Fruit fly (Drosophila melanogaster) whole organism, embryonic: ENCODE measurements around the gene CG32192.

Experiments
- CG12299 ChIP-seq: fragments of 200-800 bp; sonication (Bioruptor generic); optimal IDR thresholded peaks from 2 replicates; lab custom pipeline; 2018; ENCODE audit warnings: missing biosample characterization, mild to moderate bottlenecking, missing genetic modification characterization
- CG12769 ChIP-seq: fragments of 200-800 bp; sonication (Bioruptor generic); optimal IDR thresholded peaks from 2 replicates; lab custom pipeline; 2019; ENCODE audit warnings: missing biosample characterization, mild to moderate bottlenecking, missing genetic modification characterization, moderate library complexity
- CG13287 ChIP-seq: fragments of 200-800 bp; sonication (Bioruptor generic); IDR thresholded peaks from 2 replicates; pipeline ENCODE4 v1.3.6; 2022; ENCODE audit warnings: missing biosample characterization, missing genetic modification characterization; ENCODE audit not compliant: partially characterized antibody
- CG15011 ChIP-seq: fragments of 200-800 bp; sonication (Bioruptor generic); optimal IDR thresholded peaks from 3 replicates; lab custom pipeline; 2018; ENCODE audit warnings: missing biosample characterization, mild to moderate bottlenecking, missing genetic modification characterization
- CG1602 ChIP-seq: fragments of 200-800 bp; sonication (Bioruptor generic); optimal IDR thresholded peaks from 3 replicates; lab custom pipeline; 2016; ENCODE audit warnings: missing biosample characterization, missing genetic modification characterization
- CG17186 ChIP-seq: fragments of 200-800 bp; sonication (Bioruptor generic); optimal IDR thresholded peaks from 3 replicates; lab custom pipeline; 2017; ENCODE audit warnings: missing biosample characterization, missing genetic modification reagents, missing genetic modification characterization
- CG1832 ChIP-seq: fragments of 200-800 bp; sonication (Bioruptor generic); optimal IDR thresholded peaks from 2 replicates; lab custom pipeline; 2017; ENCODE audit warnings: missing biosample characterization, mild to moderate bottlenecking, missing genetic modification characterization, inconsistent platforms
- CG18599 ChIP-seq: fragments of 200-800 bp; sonication (Bioruptor generic); optimal IDR thresholded peaks from 3 replicates; lab custom pipeline; 2017; ENCODE audit warnings: missing biosample characterization, missing genetic modification characterization, mild to moderate bottlenecking, moderate library complexity, missing genetic modification reagents
- CG2120 ChIP-seq: fragments of 200-800 bp; sonication (Bioruptor generic); optimal IDR thresholded peaks from 3 replicates; lab custom pipeline; 2016; ENCODE audit warnings: missing biosample characterization, missing genetic modification characterization
- CG2678 ChIP-seq: fragments of 200-800 bp; sonication (Bioruptor generic); optimal IDR thresholded peaks from 3 replicates; lab custom pipeline; 2019; ENCODE audit warnings: missing biosample characterization, mild to moderate bottlenecking, missing genetic modification characterization, moderate library complexity
- CG2875 ChIP-seq: fragments of 200-800 bp; sonication (Bioruptor generic); optimal IDR thresholded peaks from 2 replicates; lab custom pipeline; 2017; ENCODE audit warnings: missing biosample characterization, mild to moderate bottlenecking, missing genetic modification characterization, missing genetic modification reagents
- CG32772 ChIP-seq: fragments of 200-800 bp; sonication (Bioruptor generic); IDR thresholded peaks from 2 replicates; pipeline ENCODE4 v1.3.6; 2022; ENCODE audit warnings: missing biosample characterization, missing genetic modification characterization
- CG42726 ChIP-seq: fragments of 200-800 bp; sonication (Bioruptor generic); IDR thresholded peaks from 2 replicates; pipeline ENCODE4 v1.3.6; 2022; ENCODE audit warnings: missing biosample characterization, missing genetic modification characterization; ENCODE audit not compliant: partially characterized antibody
- CG5953 ChIP-seq: fragments of 200-800 bp; sonication (Bioruptor generic); IDR thresholded peaks from 2 replicates; pipeline ENCODE4 v1.3.6; 2022; ENCODE audit warnings: missing biosample characterization, missing genetic modification characterization
- CG6689 ChIP-seq: fragments of 200-800 bp; sonication (Bioruptor generic); IDR thresholded peaks from 2 replicates; pipeline ENCODE4 v1.3.6; 2022; ENCODE audit warnings: missing biosample characterization, missing genetic modification characterization
- CG7372 ChIP-seq: fragments of 200-800 bp; sonication (Bioruptor generic); IDR thresholded peaks from 2 replicates; pipeline ENCODE4 v1.3.6; 2022; ENCODE audit warnings: missing biosample characterization, missing genetic modification characterization
- CG8290 ChIP-seq, 3 experiments: fragments of 200-800 bp; sonication (Bioruptor generic); optimal IDR thresholded peaks; 2 replicates each; lab custom pipeline; 2016 to 2019; ENCODE audit warnings: missing biosample characterization in 3 of 3, missing genetic modification characterization in 3 of 3, mild to moderate bottlenecking in 2 of 3, moderate library complexity in 1 of 3
- CG9215 ChIP-seq: fragments of 200-800 bp; sonication (Bioruptor generic); IDR thresholded peaks from 2 replicates; pipeline ENCODE4 v1.3.6; 2022; ENCODE audit warnings: missing biosample characterization, missing genetic modification characterization
- D ChIP-seq, 2 experiments: fragments of 200-800 bp in 1 of 2; fragments of >200 bp in 1 of 2; sonication (Bioruptor generic) in 1 of 2; optimal IDR thresholded peaks; 2 replicates in 1 of 2; 3 replicates in 1 of 2; lab custom pipeline; 2017; ENCODE audit warnings: mild to moderate bottlenecking in 1 of 2, missing biosample characterization in 1 of 2, missing genetic modification characterization in 1 of 2, missing genetic modification reagents in 1 of 2
- Eip74EF ChIP-seq, 2 experiments: fragments of 200-800 bp in 1 of 2; fragments of >200 bp in 1 of 2; sonication (Bioruptor generic) in 1 of 2; optimal IDR thresholded peaks; 2 replicates each; lab custom pipeline; 2017 to 2019; ENCODE audit warnings: missing biosample characterization in 2 of 2, missing genetic modification characterization in 2 of 2, mild to moderate bottlenecking in 1 of 2, moderate library complexity in 1 of 2
- Gsc ChIP-seq: fragments of 200-800 bp; sonication (Bioruptor generic); IDR thresholded peaks from 2 replicates; pipeline ENCODE4 v1.3.6; 2022; ENCODE audit warnings: missing biosample characterization, missing genetic modification characterization
- Hey ChIP-seq: fragments of 200-800 bp; sonication (Bioruptor generic); optimal IDR thresholded peaks from 3 replicates; lab custom pipeline; 2018; ENCODE audit warnings: missing biosample characterization, mild to moderate bottlenecking, missing genetic modification characterization
- Med ChIP-seq: fragments of 200-800 bp; sonication (Bioruptor generic); peaks from one replicate; lab custom pipeline; 2016; ENCODE audit warnings: missing biosample characterization, missing genetic modification characterization, mild to moderate bottlenecking, inconsistent platforms, moderate library complexity
- Nf-YC ChIP-seq: fragments of 200-800 bp; optimal IDR thresholded peaks from 3 replicates; lab custom pipeline; 2019; ENCODE audit warnings: missing biosample characterization, mild to moderate bottlenecking, missing genetic modification characterization, moderate library complexity
- Spps ChIP-seq: fragments of 200-800 bp; sonication (Bioruptor generic); optimal IDR thresholded peaks from 2 replicates; lab custom pipeline; 2018; ENCODE audit warnings: missing biosample characterization, mild to moderate bottlenecking, missing genetic modification characterization
- Sry-δ ChIP-seq: fragments of 200-800 bp; sonication (Bioruptor generic); optimal IDR thresholded peaks from 2 replicates; lab custom pipeline; 2016; ENCODE audit warnings: missing biosample characterization, missing genetic modification characterization
- Trl ChIP-seq, 3 experiments: fragments of >200 bp in 2 of 3; fragments of 200-800 bp in 1 of 3; sonication (Bioruptor generic) in 1 of 3; optimal IDR thresholded peaks; 2 replicates in 1 of 3; 3 replicates in 2 of 3; lab custom pipeline; 2016 to 2017; ENCODE audit warnings: missing biosample characterization in 1 of 3, missing genetic modification characterization in 1 of 3
- amos ChIP-seq: fragments of 200-800 bp; sonication (Bioruptor generic); IDR thresholded peaks from 2 replicates; pipeline ENCODE4 v1.3.6; 2022; ENCODE audit warnings: missing biosample characterization, missing genetic modification characterization; ENCODE audit not compliant: partially characterized antibody
- cg ChIP-seq: fragments of 200-800 bp; sonication (Bioruptor generic); optimal IDR thresholded peaks from 3 replicates; lab custom pipeline; 2019; ENCODE audit warnings: missing biosample characterization, mild to moderate bottlenecking, missing genetic modification characterization, moderate library complexity
- en ChIP-seq: fragments of 200-800 bp; sonication (Bioruptor generic); optimal IDR thresholded peaks from 2 replicates; lab custom pipeline; 2016; ENCODE audit warnings: missing biosample characterization, missing genetic modification characterization
- eve ChIP-seq, 2 experiments: fragments of >200 bp; optimal IDR thresholded peaks; 2 replicates each; lab custom pipeline; 2017; ENCODE audit warnings: missing biosample characterization in 2 of 2, missing genetic modification characterization in 2 of 2
- eyg ChIP-seq: fragments of 200-800 bp; sonication (Bioruptor generic); optimal IDR thresholded peaks from 3 replicates; lab custom pipeline; 2016; ENCODE audit warnings: missing biosample characterization, missing genetic modification characterization
- gro ChIP-seq: fragments of 200-800 bp; sonication (Bioruptor generic); optimal IDR thresholded peaks from 2 replicates; lab custom pipeline; 2016; ENCODE audit warnings: missing biosample characterization, missing genetic modification characterization
- gsb ChIP-seq: fragments of 200-800 bp; sonication (Bioruptor generic); IDR thresholded peaks from 2 replicates; pipeline ENCODE4 v1.3.6; 2022; ENCODE audit warnings: missing biosample characterization, missing genetic modification characterization
- hkb ChIP-seq, 2 experiments: fragments of 200-800 bp in 1 of 2; fragments of >200 bp in 1 of 2; sonication (Bioruptor generic) in 1 of 2; IDR thresholded peaks in 1 of 2; optimal IDR thresholded peaks in 1 of 2; 2 replicates each; pipeline versions ENCODE4 v1.3.6 to Lab custom; 2017 to 2022; ENCODE audit warnings: missing biosample characterization in 1 of 2, missing genetic modification characterization in 1 of 2
- ind ChIP-seq: fragments of 200-800 bp; sonication (Bioruptor generic); optimal IDR thresholded peaks from 3 replicates; lab custom pipeline; 2016; ENCODE audit warnings: missing biosample characterization, missing genetic modification characterization
- kah ChIP-seq: fragments of 200-800 bp; sonication (Bioruptor generic); optimal IDR thresholded peaks from 2 replicates; lab custom pipeline; 2018; ENCODE audit warnings: missing biosample characterization, mild to moderate bottlenecking, missing genetic modification characterization
- mld ChIP-seq: fragments of 200-800 bp; sonication (Bioruptor generic); IDR thresholded peaks from 3 replicates; pipeline ENCODE4 v1.3.6; 2022; ENCODE audit warnings: missing biosample characterization, missing genetic modification characterization; ENCODE audit not compliant: partially characterized antibody
- onecut ChIP-seq: fragments of 200-800 bp; sonication (Bioruptor generic); IDR thresholded peaks from 2 replicates; pipeline ENCODE4 v1.3.6; 2022; ENCODE audit warnings: missing biosample characterization, missing genetic modification characterization
- p53 ChIP-seq: fragments of 200-800 bp; sonication (Bioruptor generic); optimal IDR thresholded peaks from 2 replicates; lab custom pipeline; 2016; ENCODE audit warnings: missing biosample characterization, missing genetic modification characterization
- pros ChIP-seq: fragments of 200-800 bp; sonication (Bioruptor generic); optimal IDR thresholded peaks from 3 replicates; lab custom pipeline; 2019; ENCODE audit warnings: missing biosample characterization, mild to moderate bottlenecking, missing genetic modification characterization, moderate library complexity
- psq ChIP-seq: fragments of 200-800 bp; sonication (Bioruptor generic); optimal IDR thresholded peaks from 2 replicates; lab custom pipeline; 2017; ENCODE audit warnings: missing biosample characterization, missing genetic modification characterization
- vvl ChIP-seq: fragments of 200-800 bp; sonication (Bioruptor generic); IDR thresholded peaks from 2 replicates; pipeline ENCODE4 v1.3.6; 2022; ENCODE audit warnings: missing biosample characterization, missing genetic modification characterization

Gene CG32192

DNA sequence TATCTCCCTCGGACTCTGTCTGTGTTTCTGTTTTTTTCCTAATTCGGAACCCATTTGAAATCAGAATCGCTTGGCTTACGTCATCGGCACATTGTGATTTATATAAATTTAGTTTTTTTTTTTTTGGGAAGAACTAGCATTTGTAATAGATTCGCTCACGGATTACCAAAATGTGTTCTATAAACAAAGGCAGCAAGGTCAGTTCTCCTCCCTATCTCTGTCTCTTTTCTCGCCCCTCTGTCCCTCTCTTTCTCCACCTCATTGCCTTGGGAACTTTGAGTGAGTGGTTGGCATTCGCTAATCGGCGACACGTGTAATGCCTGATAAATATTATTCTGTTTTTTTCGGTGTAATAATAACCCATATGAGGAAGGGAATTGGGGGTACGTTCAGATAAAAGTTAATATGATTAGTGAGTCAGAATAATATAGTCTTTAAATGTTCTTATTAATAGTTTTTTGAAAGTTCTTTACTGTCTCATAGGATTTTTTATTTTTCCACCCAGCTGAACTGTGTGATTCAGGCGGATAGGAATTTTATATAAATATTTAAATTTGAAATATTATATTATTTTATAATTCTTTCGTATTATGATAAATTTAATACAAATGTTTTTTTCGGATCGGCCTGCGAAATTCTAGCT is 45.4 kb upstream of the CG32192 start (continued):
- peak; percentile 46 for TF ChIP-seq CG1832 (GFP tag; lab: Kevin White, UChicago)
- 0 out of 2 replicates have a peak, but pooled peaks have one; percentile 9 for TF ChIP-seq vvl

DNA sequence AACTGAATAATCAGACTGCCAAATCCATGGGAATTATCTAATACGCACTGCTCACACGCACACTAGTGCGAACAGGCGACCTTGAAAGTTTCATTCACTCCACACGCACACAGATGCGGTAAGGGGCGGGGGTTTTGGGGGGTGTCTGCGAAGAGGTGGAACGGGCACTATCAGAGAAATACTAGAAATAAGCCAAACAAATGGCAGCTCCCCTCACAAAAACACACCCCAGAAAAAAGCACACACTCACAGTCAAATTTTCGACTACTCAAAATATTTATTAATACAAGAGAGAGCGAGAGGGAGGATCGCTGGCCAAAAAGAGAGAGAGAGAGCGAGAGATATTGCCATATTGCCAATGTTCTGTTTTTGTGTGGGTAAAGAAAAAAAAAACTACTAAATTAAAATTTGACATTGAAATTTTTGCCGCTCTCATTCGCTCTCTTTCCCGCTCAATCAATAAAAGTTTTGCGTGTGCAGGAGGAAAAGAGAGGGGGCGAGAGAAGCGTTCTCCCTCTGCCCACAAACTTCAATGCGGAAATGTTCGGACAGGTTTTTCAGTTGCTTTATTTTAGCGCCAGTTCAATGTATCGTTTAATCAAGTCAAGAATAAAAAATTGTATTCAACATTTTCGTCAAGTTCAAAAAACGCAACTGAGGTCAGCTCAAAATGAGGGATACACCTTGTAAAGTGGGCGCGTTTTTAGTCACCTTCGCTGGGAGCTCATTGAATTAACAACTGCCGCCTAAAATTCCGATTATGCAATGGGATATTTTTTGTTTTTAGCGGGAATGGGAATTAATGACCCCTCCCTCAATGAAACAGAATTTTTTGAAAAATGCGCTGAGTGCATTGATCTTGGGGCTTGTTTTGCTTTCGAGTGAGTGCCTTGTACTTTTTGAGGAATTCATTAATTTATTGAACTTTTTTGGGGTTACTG is 44.6 kb upstream of the CG32192 start:
- TF ChIP-seq Gsc (GFP tag; lab: Robert Waterston, UW) (no peak), eyg (GFP tag; lab: Kevin White, UChicago) (no peak), CG8290 (GFP tag; optimal IDR thresholded peaks at IDR 0.05; lab: Kevin White, UChicago) (no peak), CG8290 (tag; optimal IDR thresholded peaks at IDR 0.05; lab: Kevin White, UChicago) (peak in 1 of 2 experiments; percentile 61), Trl (optimal IDR thresholded peaks at IDR 0.05; lab: Kevin White, UChicago) (peak; percentile 31 to 94), Trl (GFP tag; optimal IDR thresholded peaks at IDR 0.05; lab: Kevin White, UChicago) (no peak), Spps (tag; lab: Kevin White, UChicago) (no peak), ind (GFP tag; lab: Kevin White, UChicago) (no peak), CG12299 (tag; lab: Kevin White, UChicago) (no peak), Nf-YC (tag; lab: Kevin White, UChicago) (no peak), en (GFP tag; lab: Kevin White, UChicago) (no peak), CG2678 (peak; percentile 11), CG9215 (no peak), amos (GFP tag; lab: Robert Waterston, UW) (0 out of 2 replicates have a peak, but pooled peaks have one; percentile 4), mld (GFP tag; lab: Robert Waterston, UW) (no peak), CG17186 (GFP tag; lab: Kevin White, UChicago) (no peak), CG2120 (GFP tag; lab: Kevin White, UChicago) (no peak), psq (GFP tag; lab: Kevin White, UChicago) (no peak), cg (GFP tag; lab: Kevin White, UChicago) (peak; percentile 73), Med (GFP tag; lab: Kevin White, UChicago) (peak; percentile 74), Hey (no peak), CG42726 (no peak), CG2875 (GFP tag; lab: Kevin White, UChicago) (no peak), CG12769 (tag; lab: Kevin White, UChicago) (peak; percentile 79), CG18599 (GFP tag; lab: Kevin White, UChicago) (peak; percentile 29), CG1602 (GFP tag; lab: Kevin White, UChicago) (no peak), CG13287 (GFP tag; lab: Robert Waterston, UW) (no peak; the same call in 1 of the 2 replicates), onecut (GFP tag; lab: Robert Waterston, UW) (peak; percentile 85), D (optimal IDR thresholded peaks at IDR 0.05; lab: Kevin White, UChicago) (no peak), D (GFP tag; optimal IDR thresholded peaks at IDR 0.05; lab: Kevin White, UChicago) (no peak), hkb (optimal IDR thresholded peaks at IDR 0.05; lab: Kevin White, UChicago) (no peak), hkb (GFP tag; IDR thresholded peaks at IDR 0.05; lab: Robert Waterston, UW) (no peak), CG6689 (GFP tag; lab: Robert Waterston, UW) (no peak), p53 (GFP tag; lab: Kevin White, UChicago) (no peak), CG15011 (GFP tag; lab: Kevin White, UChicago) (no peak), CG5953 (GFP tag; lab: Robert Waterston, UW) (no peak), Eip74EF (GFP tag; optimal IDR thresholded peaks at IDR 0.05; lab: Kevin White, UChicago) (peak in 1 of 2 experiments; percentile 86), CG7372 (GFP tag; lab: Robert Waterston, UW) (no peak), pros (GFP tag; lab: Kevin White, UChicago) (peak; percentile 11), gsb (GFP tag; lab: Robert Waterston, UW) (no peak), Sry-δ (GFP tag; lab: Kevin White, UChicago) (no peak), kah (GFP tag; lab: Kevin White, UChicago) (no peak), eve (GFP tag; optimal IDR thresholded peaks at IDR 0.05; lab: Kevin White, UChicago) (no peak), gro (GFP tag; lab: Kevin White, UChicago) (peak; percentile 70), CG32772 (GFP tag; lab: Robert Waterston, UW) (0 out of 2 replicates have a peak, but pooled peaks have one; percentile 37)
